Fruit fly (Drosophila melanogaster) whole organism, embryonic: ENCODE measurements around the gene CG12075.

Experiments used
- Bgb ChIP-seq: fragments of 200-800 bp; sonication (Bioruptor generic); IDR thresholded peaks from 2 replicates; pipeline ENCODE4 v1.3.6; 2022; ENCODE audit warnings: missing biosample characterization, missing genetic modification characterization; ENCODE audit not compliant: partially characterized antibody
- CG10267 ChIP-seq: fragments of 200-800 bp; sonication (Bioruptor generic); optimal IDR thresholded peaks from 2 replicates; lab custom pipeline; 2018; ENCODE audit warnings: missing biosample characterization, mild to moderate bottlenecking, missing genetic modification characterization, moderate library complexity
- CG10959 ChIP-seq: fragments of 200-800 bp; sonication (Bioruptor generic); IDR thresholded peaks from 2 replicates; pipeline ENCODE4 v1.3.6; 2022; ENCODE audit warnings: missing biosample characterization, missing genetic modification characterization
- CG12391 ChIP-seq: fragments of 200-800 bp; sonication (Bioruptor generic); optimal IDR thresholded peaks from 3 replicates; lab custom pipeline; 2018; ENCODE audit warnings: missing biosample characterization, mild to moderate bottlenecking, missing genetic modification characterization, moderate library complexity
- CG1529 ChIP-seq: fragments of 200-800 bp; sonication (Bioruptor generic); optimal IDR thresholded peaks from 3 replicates; lab custom pipeline; 2018; ENCODE audit warnings: missing biosample characterization, missing genetic modification characterization
- CG15601 ChIP-seq: fragments of 200-800 bp; sonication (Bioruptor generic); optimal IDR thresholded peaks from 3 replicates; lab custom pipeline; 2019; ENCODE audit warnings: missing biosample characterization, mild to moderate bottlenecking, missing genetic modification characterization, moderate library complexity
- CG15696 ChIP-seq: fragments of 200-800 bp; sonication (Bioruptor generic); optimal IDR thresholded peaks from 2 replicates; lab custom pipeline; 2019; ENCODE audit warnings: missing biosample characterization, mild to moderate bottlenecking, missing genetic modification characterization, moderate library complexity
- CG1603 ChIP-seq: fragments of 200-800 bp; sonication (Bioruptor generic); optimal IDR thresholded peaks from 2 replicates; lab custom pipeline; 2019; ENCODE audit warnings: missing biosample characterization, mild to moderate bottlenecking, missing genetic modification characterization, moderate library complexity
- CG17186 ChIP-seq: fragments of 200-800 bp; sonication (Bioruptor generic); optimal IDR thresholded peaks from 3 replicates; lab custom pipeline; 2017; ENCODE audit warnings: missing biosample characterization, missing genetic modification reagents, missing genetic modification characterization
- CG17568 ChIP-seq: fragments of 200-800 bp; sonication (Bioruptor generic); optimal IDR thresholded peaks from 2 replicates; lab custom pipeline; 2018; ENCODE audit warnings: missing biosample characterization, mild to moderate bottlenecking, missing genetic modification characterization, moderate library complexity
- CG17612 ChIP-seq: fragments of 200-800 bp; sonication (Bioruptor generic); IDR thresholded peaks from 2 replicates; pipeline ENCODE4 v1.3.6; 2022; ENCODE audit warnings: missing biosample characterization, missing genetic modification characterization
- CG18011 ChIP-seq: fragments of 200-800 bp; sonication (Bioruptor generic); optimal IDR thresholded peaks from 2 replicates; lab custom pipeline; 2017; ENCODE audit warnings: missing biosample characterization, missing genetic modification characterization, mild to moderate bottlenecking, moderate library complexity, missing genotype
- CG18764 ChIP-seq: fragments of 200-800 bp; sonication (Bioruptor generic); optimal IDR thresholded peaks from 3 replicates; lab custom pipeline; 2016; ENCODE audit warnings: missing biosample characterization, missing genetic modification characterization
- CG2712 ChIP-seq: fragments of 200-800 bp; optimal IDR thresholded peaks from 3 replicates; lab custom pipeline; 2019; ENCODE audit warnings: missing biosample characterization, mild to moderate bottlenecking, missing genetic modification characterization, moderate library complexity
- CG30431 ChIP-seq: fragments of 200-800 bp; sonication (Bioruptor generic); optimal IDR thresholded peaks from 2 replicates; lab custom pipeline; 2017; ENCODE audit warnings: missing biosample characterization, missing genetic modification characterization
- CG31224 ChIP-seq: fragments of 200-800 bp; sonication (Bioruptor generic); IDR thresholded peaks from 2 replicates; pipeline ENCODE4 v1.3.6; 2022; ENCODE audit warnings: missing biosample characterization, missing genetic modification characterization
- CG34224 ChIP-seq: fragments of 200-800 bp; sonication (Bioruptor generic); IDR thresholded peaks from 3 replicates; pipeline ENCODE4 v1.3.6; 2022; ENCODE audit warnings: missing biosample characterization, missing genetic modification characterization; ENCODE audit not compliant: partially characterized antibody
- CG4820 ChIP-seq: fragments of 200-800 bp; sonication (Bioruptor generic); optimal IDR thresholded peaks from 3 replicates; lab custom pipeline; 2016; ENCODE audit warnings: missing biosample characterization, missing genetic modification characterization
- CG8290 ChIP-seq, 3 experiments: fragments of 200-800 bp; sonication (Bioruptor generic); optimal IDR thresholded peaks; 2 replicates each; lab custom pipeline; 2016 to 2019; ENCODE audit warnings: missing biosample characterization in 3 of 3, missing genetic modification characterization in 3 of 3, mild to moderate bottlenecking in 2 of 3, moderate library complexity in 1 of 3
- CG9727 ChIP-seq: fragments of 200-800 bp; sonication (Bioruptor generic); optimal IDR thresholded peaks from 3 replicates; lab custom pipeline; 2017; ENCODE audit warnings: missing biosample characterization, mild to moderate bottlenecking, missing genetic modification characterization
- CHES-1-like ChIP-seq: fragments of 200-800 bp; sonication (Bioruptor generic); optimal IDR thresholded peaks from 2 replicates; lab custom pipeline; 2016; ENCODE audit warnings: missing biosample characterization, missing genetic modification characterization
- Hmr ChIP-seq: fragments of 200-800 bp; sonication (Bioruptor generic); optimal IDR thresholded peaks from 3 replicates; lab custom pipeline; 2017; ENCODE audit warnings: mild to moderate bottlenecking, missing biosample characterization, missing genetic modification reagents, missing genetic modification characterization
- Hmx ChIP-seq: fragments of 200-800 bp; sonication (Bioruptor generic); optimal IDR thresholded peaks from 2 replicates; lab custom pipeline; 2016; ENCODE audit warnings: missing biosample characterization, missing genetic modification characterization
- Kr ChIP-seq: fragments of 200-800 bp; sonication (Bioruptor generic); optimal IDR thresholded peaks from 2 replicates; lab custom pipeline; 2017; ENCODE audit warnings: missing biosample characterization, mild to moderate bottlenecking, missing genetic modification characterization
- Max ChIP-seq: fragments of 200-800 bp; sonication (Bioruptor generic); optimal IDR thresholded peaks from 2 replicates; lab custom pipeline; 2016; ENCODE audit warnings: missing biosample characterization, mild to moderate bottlenecking, missing genetic modification characterization
- Med ChIP-seq: fragments of 200-800 bp; sonication (Bioruptor generic); peaks from one replicate; lab custom pipeline; 2016; ENCODE audit warnings: missing biosample characterization, missing genetic modification characterization, mild to moderate bottlenecking, inconsistent platforms, moderate library complexity
- Mrtf ChIP-seq: fragments of 200-800 bp; sonication (Bioruptor generic); IDR thresholded peaks from 3 replicates; pipeline ENCODE4 v1.3.6; 2022; ENCODE audit warnings: missing biosample characterization, missing genetic modification characterization
- Ptx1 ChIP-seq: fragments of 200-800 bp; sonication (Bioruptor generic); IDR thresholded peaks from 2 replicates; pipeline ENCODE4 v1.3.6; 2022; ENCODE audit warnings: missing biosample characterization, missing genetic modification characterization
- Rx ChIP-seq: fragments of 200-800 bp; sonication (Bioruptor generic); IDR thresholded peaks from 2 replicates; pipeline ENCODE4 v1.3.6; 2022; ENCODE audit warnings: missing biosample characterization, missing genetic modification characterization
- Taf1 ChIP-seq: fragments of 200-800 bp; sonication (Bioruptor generic); IDR thresholded peaks from 2 replicates; pipeline ENCODE4 v1.3.6; 2022; ENCODE audit warnings: missing biosample characterization, missing genetic modification characterization
- Xrp1 ChIP-seq: fragments of 200-800 bp; sonication (Bioruptor generic); IDR thresholded peaks from 2 replicates; pipeline ENCODE4 v1.3.6; 2022; ENCODE audit warnings: missing biosample characterization, missing genetic modification characterization
- ab ChIP-seq: fragments of 200-800 bp; sonication (Bioruptor generic); optimal IDR thresholded peaks from 2 replicates; lab custom pipeline; 2016; ENCODE audit warnings: missing biosample characterization, missing genetic modification characterization
- abd-A ChIP-seq: fragments of 200-800 bp; sonication (Bioruptor generic); optimal IDR thresholded peaks from 3 replicates; lab custom pipeline; 2019; ENCODE audit warnings: missing biosample characterization, mild to moderate bottlenecking, missing genetic modification characterization, moderate library complexity
- al ChIP-seq: fragments of 200-800 bp; sonication (Bioruptor generic); IDR thresholded peaks from 2 replicates; pipeline ENCODE4 v1.3.6; 2022; ENCODE audit warnings: missing biosample characterization, missing genetic modification characterization
- ap ChIP-seq: fragments of 200-800 bp; sonication (Bioruptor generic); IDR thresholded peaks from 2 replicates; pipeline ENCODE4 v1.3.6; 2022; ENCODE audit warnings: missing biosample characterization, missing genetic modification characterization
- bigmax ChIP-seq: fragments of 200-800 bp; sonication (Bioruptor generic); optimal IDR thresholded peaks from 2 replicates; lab custom pipeline; 2018; ENCODE audit warnings: missing biosample characterization, mild to moderate bottlenecking, missing genetic modification characterization
- chif ChIP-seq, 2 experiments: fragments of 200-800 bp; sonication (Bioruptor generic); optimal IDR thresholded peaks; 3 replicates each; lab custom pipeline; 2016; ENCODE audit warnings: missing biosample characterization in 2 of 2, missing genetic modification characterization in 2 of 2
- ci ChIP-seq: fragments of 200-800 bp; sonication (Bioruptor generic); IDR thresholded peaks from 3 replicates; pipeline ENCODE4 v1.3.6; 2022; ENCODE audit warnings: missing biosample characterization, missing genetic modification characterization
- crp ChIP-seq, 2 experiments: fragments of 200-800 bp; sonication (Bioruptor generic); optimal IDR thresholded peaks; 2 replicates in 1 of 2; 3 replicates in 1 of 2; lab custom pipeline; 2017; ENCODE audit warnings: missing biosample characterization in 2 of 2, missing genetic modification characterization in 2 of 2, mild to moderate bottlenecking in 1 of 2, moderate library complexity in 1 of 2
- disco-r ChIP-seq: fragments of 200-800 bp; sonication (Bioruptor generic); optimal IDR thresholded peaks from 2 replicates; lab custom pipeline; 2016; ENCODE audit warnings: missing biosample characterization, missing genetic modification characterization
- ems ChIP-seq: fragments of 200-800 bp; sonication (Bioruptor generic); optimal IDR thresholded peaks from 3 replicates; lab custom pipeline; 2016; ENCODE audit warnings: missing biosample characterization, missing genetic modification characterization
- ewg ChIP-seq: fragments of 200-800 bp; sonication (Bioruptor generic); optimal IDR thresholded peaks from 3 replicates; lab custom pipeline; 2017; ENCODE audit warnings: mild to moderate bottlenecking, missing biosample characterization, missing genetic modification reagents, missing genetic modification characterization
- gcm2 ChIP-seq: fragments of 200-800 bp; sonication (Bioruptor generic); optimal IDR thresholded peaks from 2 replicates; lab custom pipeline; 2016; ENCODE audit warnings: missing biosample characterization, missing genetic modification characterization
- jing ChIP-seq: fragments of 200-800 bp; sonication (Bioruptor generic); optimal IDR thresholded peaks from 2 replicates; lab custom pipeline; 2018; ENCODE audit warnings: missing biosample characterization, mild to moderate bottlenecking, missing genetic modification characterization
- kni ChIP-seq: fragments of 200-800 bp; sonication (Bioruptor generic); optimal IDR thresholded peaks from 3 replicates; lab custom pipeline; 2017; ENCODE audit warnings: mild to moderate bottlenecking, missing biosample characterization, missing genetic modification reagents, missing genetic modification characterization
- sd ChIP-seq: fragments of 200-800 bp; sonication (Bioruptor generic); optimal IDR thresholded peaks from 3 replicates; lab custom pipeline; 2018; ENCODE audit warnings: missing biosample characterization, mild to moderate bottlenecking, missing genetic modification characterization, moderate library complexity
- tap ChIP-seq: fragments of 200-800 bp; optimal IDR thresholded peaks from 3 replicates; lab custom pipeline; 2019; ENCODE audit warnings: missing biosample characterization, mild to moderate bottlenecking, missing genetic modification characterization, moderate library complexity
- tx ChIP-seq: fragments of 200-800 bp; sonication (Bioruptor generic); optimal IDR thresholded peaks from 2 replicates; lab custom pipeline; 2016; ENCODE audit warnings: missing biosample characterization, missing genetic modification characterization
- vvl ChIP-seq: fragments of 200-800 bp; sonication (Bioruptor generic); IDR thresholded peaks from 2 replicates; pipeline ENCODE4 v1.3.6; 2022; ENCODE audit warnings: missing biosample characterization, missing genetic modification characterization
- wdn ChIP-seq: fragments of 200-800 bp; sonication (Bioruptor generic); IDR thresholded peaks from 2 replicates; pipeline ENCODE4 v1.3.6; 2022; ENCODE audit warnings: missing biosample characterization, missing genetic modification characterization

Gene CG12075

dm6 chrX:8896080-8896479 is 58.0 kb downstream of the CG12075 start (continued):
- TF ChIP-seq ap (GFP tag; lab: Robert Waterston, UW) (peak; percentile 92), chif (GFP tag; optimal IDR thresholded peaks at IDR 0.05; lab: Kevin White, UChicago) (peak; percentile 73 to 84), ewg (GFP tag; lab: Kevin White, UChicago) (peak; percentile 92), CG4820 (peak; percentile 90), Med (GFP tag; lab: Kevin White, UChicago) (peak; percentile 97), Max (GFP tag; lab: Kevin White, UChicago) (peak; percentile 82), CG30431 (peak; percentile 90), sd (tag; lab: Kevin White, UChicago) (peak; percentile 82), Hmx (GFP tag; lab: Kevin White, UChicago) (peak; percentile 76), CG10959 (GFP tag; lab: Robert Waterston, UW) (peak; percentile 89), CG17612 (GFP tag; lab: Robert Waterston, UW) (peak; percentile 90), jing (peak; percentile 93), CG10267 (tag; lab: Kevin White, UChicago) (peak; percentile 85), CG12391 (peak; percentile 94), ems (GFP tag; lab: Kevin White, UChicago) (peak; percentile 85), Xrp1 (GFP tag; lab: Robert Waterston, UW) (peak; percentile 97), CG34224 (GFP tag; lab: Robert Waterston, UW) (no peak), CG18011 (GFP tag; lab: Kevin White, UChicago) (peak; percentile 72), Bgb (no peak), CG1529 (peak; percentile 90), CG17568 (peak; percentile 89), abd-A (tag; lab: Kevin White, UChicago) (peak; percentile 41), Kr (no peak), Taf1 (peak; percentile 90), kni (GFP tag; lab: Kevin White, UChicago) (peak; percentile 54), ci (peak; percentile 99), gcm2 (GFP tag; lab: Kevin White, UChicago) (peak; percentile 68), CG2712 (tag; lab: Kevin White, UChicago) (peak; percentile 95), vvl (GFP tag; lab: Robert Waterston, UW) (peak; percentile 98), wdn (GFP tag; lab: Robert Waterston, UW) (peak; percentile 92), Mrtf (GFP tag; lab: Robert Waterston, UW) (peak; percentile 96), CG18764 (GFP tag; lab: Kevin White, UChicago) (peak; percentile 86), ab (peak; percentile 23), tx (GFP tag; lab: Kevin White, UChicago) (peak; percentile 76), Rx (GFP tag; lab: Robert Waterston, UW) (peak; percentile 92), Hmr (GFP tag; lab: Kevin White, UChicago) (peak; percentile 94), disco-r (no peak), bigmax (GFP tag; lab: Kevin White, UChicago) (peak; percentile 35), CG8290 (GFP tag; optimal IDR thresholded peaks at IDR 0.05; lab: Kevin White, UChicago) (peak; percentile 69), CG8290 (tag; optimal IDR thresholded peaks at IDR 0.05; lab: Kevin White, UChicago) (peak; percentile 19 to 98), Ptx1 (GFP tag; lab: Robert Waterston, UW) (peak; percentile 96), CHES-1-like (GFP tag; lab: Kevin White, UChicago) (peak; percentile 10), CG9727 (GFP tag; lab: Kevin White, UChicago) (peak; percentile 92), tap (tag; lab: Kevin White, UChicago) (peak; percentile 94), crp (GFP tag; optimal IDR thresholded peaks at IDR 0.05; lab: Kevin White, UChicago) (peak in 1 of 2 experiments; percentile 50), al (peak; percentile 94), CG1603 (tag; lab: Kevin White, UChicago) (peak; percentile 97), CG15601 (tag; lab: Kevin White, UChicago) (peak; percentile 89), CG15696 (tag; lab: Kevin White, UChicago) (peak; percentile 71), CG17186 (GFP tag; lab: Kevin White, UChicago) (peak; percentile 61), CG31224 (GFP tag; lab: Robert Waterston, UW) (peak; percentile 90)
